Worm (Caenorhabditis elegans) whole organism, L1 larva: Measurements from ENCODE around the gene pycr-1.

Experiments used
- C16A3.4 ChIP-seq: fragments of 150-350 bp; optimal IDR thresholded peaks from 2 replicates; lab custom pipeline; 2014; ENCODE audit warnings: missing biosample characterization, missing genetic modification characterization
- Y116A8C.19 ChIP-seq: sonication (generic microtip); optimal IDR thresholded peaks from 2 replicates; lab custom pipeline; 2016; ENCODE audit warnings: missing compliant biosample characterization, missing genetic modification characterization, borderline replicate concordance
- aha-1 ChIP-seq: fragments of 150-350 bp; optimal IDR thresholded peaks from 2 replicates; lab custom pipeline; 2014; ENCODE audit warnings: missing biosample characterization, missing genetic modification characterization
- alr-1 ChIP-seq: fragments of 200-800 bp; sonication (Bioruptor generic); optimal IDR thresholded peaks from 2 replicates; lab custom pipeline; 2018; ENCODE audit warnings: borderline replicate concordance, mild to moderate bottlenecking, missing genetic modification characterization, missing compliant biosample characterization
- blmp-1 ChIP-seq: fragments of 150-350 bp; optimal IDR thresholded peaks from 2 replicates; lab custom pipeline; 2014; ENCODE audit warnings: missing biosample characterization, missing genetic modification characterization
- ceh-63 ChIP-seq: fragments of 200-800 bp; sonication (Bioruptor generic); optimal IDR thresholded peaks from 2 replicates; lab custom pipeline; 2018; ENCODE audit warnings: mild to moderate bottlenecking, missing genetic modification characterization, missing compliant biosample characterization
- ces-1 ChIP-seq: fragments of 150-350 bp; optimal IDR thresholded peaks from 2 replicates; lab custom pipeline; 2014; ENCODE audit warnings: missing biosample characterization, missing genetic modification reagents, missing genetic modification characterization
- dsc-1 ChIP-seq: sonication (generic microtip); optimal IDR thresholded peaks from 2 replicates; lab custom pipeline; 2016; ENCODE audit warnings: mild to moderate bottlenecking, missing genetic modification characterization, missing compliant biosample characterization
- efl-1 ChIP-seq, 4 experiments: fragments of 150-350 bp; optimal IDR thresholded peaks in 3 of 4; peaks in 1 of 4; 1 replicate in 1 of 4; 2 replicates in 3 of 4; lab custom pipeline; 2014; ENCODE audit warnings: missing biosample characterization in 2 of 4, missing genetic modification characterization in 2 of 4, missing genetic modification reagents in 2 of 4
- elt-3 ChIP-seq, 6 experiments: fragments of 150-350 bp in 1 of 6; sonication (generic microtip); optimal IDR thresholded peaks; 2 replicates each; lab custom pipeline; 2017 to 2018; ENCODE audit warnings: missing biosample characterization in 6 of 6, missing genetic modification characterization in 6 of 6, inconsistent platforms in 1 of 6
- grh-1 ChIP-seq: fragments of 200-800 bp; sonication (Bioruptor generic); IDR thresholded peaks from 2 replicates; pipeline ENCODE4 v1.3.6; 2022; ENCODE audit warnings: missing genetic modification reagents, missing genetic modification characterization, missing compliant biosample characterization
- lin-14 ChIP-seq: fragments of 200-800 bp; sonication (Bioruptor generic); optimal IDR thresholded peaks from 2 replicates; lab custom pipeline; 2018; ENCODE audit warnings: mild to moderate bottlenecking, missing genetic modification characterization, moderate library complexity, missing compliant biosample characterization
- lsy-2 ChIP-seq, 2 experiments: fragments of 150-350 bp; optimal IDR thresholded peaks; 2 replicates each; lab custom pipeline; 2014; ENCODE audit warnings: missing biosample characterization in 2 of 2, missing genetic modification characterization in 2 of 2
- mdl-1 ChIP-seq, 2 experiments: fragments of 150-350 bp; optimal IDR thresholded peaks; 2 replicates each; lab custom pipeline; 2014 to 2017; ENCODE audit warnings: missing biosample characterization in 2 of 2, missing genetic modification characterization in 2 of 2, inconsistent platforms in 1 of 2
- nhr-11 ChIP-seq: fragments of 150-350 bp; optimal IDR thresholded peaks from 2 replicates; lab custom pipeline; 2014; ENCODE audit warnings: missing biosample characterization, missing genetic modification characterization
- nhr-12 ChIP-seq: sonication (generic microtip); optimal IDR thresholded peaks from 2 replicates; lab custom pipeline; 2017; ENCODE audit warnings: missing biosample characterization, missing genetic modification characterization
- nhr-20 ChIP-seq: sonication (generic microtip); optimal IDR thresholded peaks from 2 replicates; lab custom pipeline; 2016; ENCODE audit warnings: mild to moderate bottlenecking, missing genetic modification characterization, missing compliant biosample characterization
- nhr-47 ChIP-seq: sonication (generic microtip); optimal IDR thresholded peaks from 2 replicates; lab custom pipeline; 2016; ENCODE audit warnings: mild to moderate bottlenecking, missing genetic modification characterization, moderate library complexity, missing compliant biosample characterization
- nhr-71 ChIP-seq: sonication (generic microtip); optimal IDR thresholded peaks from 2 replicates; lab custom pipeline; 2016; ENCODE audit warnings: mild to moderate bottlenecking, missing genetic modification characterization, moderate library complexity, missing compliant biosample characterization
- nhr-77 ChIP-seq: fragments of 150-350 bp; optimal IDR thresholded peaks from 2 replicates; lab custom pipeline; 2014; ENCODE audit warnings: missing biosample characterization, missing genetic modification characterization
- nhr-84 ChIP-seq: sonication (generic microtip); optimal IDR thresholded peaks from 2 replicates; lab custom pipeline; 2017; ENCODE audit warnings: missing biosample characterization, missing genetic modification characterization
- nhr-85 ChIP-seq: sonication (generic microtip); peaks from one replicate; lab custom pipeline; 2016; ENCODE audit warnings: missing genetic modification characterization, inconsistent platforms, missing compliant biosample characterization
- nhr-90 ChIP-seq: sonication (generic microtip); optimal IDR thresholded peaks from 2 replicates; lab custom pipeline; 2016; ENCODE audit warnings: mild to moderate bottlenecking, missing genetic modification characterization, missing compliant biosample characterization; ENCODE audit not compliant: poor library complexity
- pag-3 ChIP-seq: sonication (generic microtip); optimal IDR thresholded peaks from 2 replicates; lab custom pipeline; 2017; ENCODE audit warnings: missing genetic modification characterization, mild to moderate bottlenecking, missing compliant biosample characterization, antibody characterized with exemption, borderline replicate concordance; ENCODE audit not compliant: insufficient read depth
- rnt-1 ChIP-seq: sonication (generic microtip); optimal IDR thresholded peaks from 2 replicates; lab custom pipeline; 2016; ENCODE audit warnings: mild to moderate bottlenecking, missing genetic modification characterization, moderate library complexity, missing compliant biosample characterization
- snpc-4 ChIP-seq: fragments of 150-350 bp; optimal IDR thresholded peaks from 2 replicates; lab custom pipeline; 2014; ENCODE audit warnings: missing biosample characterization, missing genetic modification characterization
- snu-23 ChIP-seq: sonication (generic microtip); optimal IDR thresholded peaks from 2 replicates; lab custom pipeline; 2016; ENCODE audit warnings: missing genetic modification characterization, missing compliant biosample characterization
- sox-4 ChIP-seq: sonication (generic microtip); optimal IDR thresholded peaks from 2 replicates; lab custom pipeline; 2016; ENCODE audit warnings: missing genetic modification characterization, missing compliant biosample characterization
- sup-37 ChIP-seq: fragments of 200-800 bp; sonication (Bioruptor generic); optimal IDR thresholded peaks from 2 replicates; lab custom pipeline; 2018; ENCODE audit warnings: mild to moderate bottlenecking, missing genetic modification characterization, missing compliant biosample characterization
- zip-4 ChIP-seq: fragments of 200-800 bp; sonication (Bioruptor generic); optimal IDR thresholded peaks from 2 replicates; lab custom pipeline; 2018; ENCODE audit warnings: mild to moderate bottlenecking, missing genetic modification characterization, moderate library complexity, missing compliant biosample characterization
- ztf-11 ChIP-seq, 2 experiments: sonication (generic microtip); optimal IDR thresholded peaks; 2 replicates each; lab custom pipeline; 2016 to 2017; ENCODE audit warnings: missing genetic modification characterization in 2 of 2, missing biosample characterization in 1 of 2, missing compliant biosample characterization in 1 of 2
- ztf-4 ChIP-seq: fragments of 150-350 bp; optimal IDR thresholded peaks from 2 replicates; lab custom pipeline; 2014; ENCODE audit warnings: missing biosample characterization, missing genetic modification characterization

pycr-1 gene

ce11 chrX:12160002-12160690 lies 13.5 kb downstream of the pycr-1 start, which contains the start of gene F57G12.2:
TSS of gene F57G12.2 (minus strand) at chrX:12160052.
- TF ChIP-seq nhr-85 (peak; percentile 73), grh-1 (GFP tag; lab: Robert Waterston, UW) (peak; percentile 71; the same call in 1 of the 2 replicates), nhr-84 (tag; lab: Kevin White, UChicago) (no peak), nhr-12 (tag; lab: Kevin White, UChicago) (no peak), ztf-4 (tag; lab: Kevin White, UChicago) (peak; percentile 24), Y116A8C.19 (tag; lab: Kevin White, UChicago) (no peak), zip-4 (GFP tag; lab: Kevin White, UChicago) (no peak), sox-4 (tag; lab: Kevin White, UChicago) (no peak), blmp-1 (tag; lab: Kevin White, UChicago) (peak; percentile 54), snpc-4 (tag; lab: Kevin White, UChicago) (no peak)
- TF ChIP-seq, all 84 proteins: peak for 4

ce11 chrX:12162659-12163058 lies 16.0 kb downstream of the pycr-1 start:
- TF ChIP-seq efl-1 (optimal IDR thresholded peaks at IDR 0.05; lab: Kevin White, UChicago) = no peak
- peak in 1 of 2 experiments; percentile 13 for TF ChIP-seq efl-1 (GFP tag; optimal IDR thresholded peaks at IDR 0.05 in 1 of 2; lab: Kevin White, UChicago)
- TF ChIP-seq nhr-20 (tag; lab: Kevin White, UChicago) = no peak

- TF ChIP-seq lsy-2 (tag; optimal IDR thresholded peaks at IDR 0.05; lab: Kevin White, UChicago) (peak in 1 of 2 experiments; percentile 22), zip-4 (GFP tag; lab: Kevin White, UChicago) (no peak), blmp-1 (tag; lab: Kevin White, UChicago) (peak; percentile 15), ztf-4 (tag; lab: Kevin White, UChicago) (no peak), pag-3 (tag; lab: Kevin White, UChicago) (no peak), nhr-85 (peak; percentile 86), aha-1 (tag; lab: Kevin White, UChicago) (no peak), ceh-63 (GFP tag; lab: Kevin White, UChicago) (no peak), lin-14 (peak; percentile 25), sup-37 (no peak), nhr-77 (tag; lab: Kevin White, UChicago) (no peak), elt-3 (tag; optimal IDR thresholded peaks at IDR 0.05; lab: Kevin White, UChicago) (no peak), mdl-1 (tag; optimal IDR thresholded peaks at IDR 0.05; lab: Kevin White, UChicago) (no peak), grh-1 (GFP tag; lab: Robert Waterston, UW) (peak; percentile 87)
- TF ChIP-seq, all 84 proteins: peak for 5
Measured at ce11 chrX:12164047-12164446, 17.4 kb downstream of the pycr-1 start.

- TF ChIP-seq dsc-1 (tag; lab: Kevin White, UChicago) (peak; percentile 30), alr-1 (tag; lab: Kevin White, UChicago) (no peak)
Measured at ce11 chrX:12164943-12165342, 18.3 kb downstream of the pycr-1 start.

ce11 chrX:12167632-12168377 lies 21.2 kb downstream of the pycr-1 start:
- TF ChIP-seq nhr-20 (tag; lab: Kevin White, UChicago) = peak; percentile 80
- peak in 1 of 2 experiments; percentile 66 for TF ChIP-seq mdl-1 (tag; optimal IDR thresholded peaks at IDR 0.05; lab: Kevin White, UChicago)
- TF ChIP-seq nhr-47 (tag; lab: Kevin White, UChicago) = no peak
- TF ChIP-seq nhr-90 (tag; lab: Kevin White, UChicago) = peak; percentile 6
- peak; percentile 47 for TF ChIP-seq snu-23 (GFP tag; lab: Kevin White, UChicago)
- no peak for TF ChIP-seq ces-1 (GFP tag; lab: Kevin White, UChicago)
- peak in 1 of 2 experiments; percentile 35 for TF ChIP-seq lsy-2 (tag; optimal IDR thresholded peaks at IDR 0.05; lab: Kevin White, UChicago)
- peak; percentile 43 for TF ChIP-seq blmp-1 (tag; lab: Kevin White, UChicago)
- TF ChIP-seq ztf-11 (tag; optimal IDR thresholded peaks at IDR 0.05; lab: Kevin White, UChicago) = peak in 1 of 2 experiments; percentile 55
- TF ChIP-seq nhr-84 (tag; lab: Kevin White, UChicago) = no peak
- peak; percentile 24 for TF ChIP-seq pag-3 (tag; lab: Kevin White, UChicago)
- TF ChIP-seq C16A3.4 (tag; lab: Kevin White, UChicago) = peak; percentile 19
- TF ChIP-seq nhr-71 = peak; percentile 55
- peak; percentile 50 for TF ChIP-seq lin-14
- no peak for TF ChIP-seq nhr-11 (tag; lab: Kevin White, UChicago)
- peak; percentile 49 for TF ChIP-seq rnt-1 (tag; lab: Kevin White, UChicago)
